Worm (Caenorhabditis elegans) whole organism, L4 larva: ENCODE data around the gene M106.3.
A peak's percentile ranks its signal among the peaks of the same experiment; 100 is the strongest.

Source experiments
- aha-1 ChIP-seq: fragments of 150-350 bp; peaks from one replicate; lab custom pipeline; 2014; ENCODE audit warnings: missing biosample characterization, missing genetic modification characterization
- ceh-82 ChIP-seq: sonication (generic microtip); optimal IDR thresholded peaks from 2 replicates; lab custom pipeline; 2017; ENCODE audit warnings: missing biosample characterization, missing genetic modification characterization
- dpl-1 ChIP-seq: fragments of 150-350 bp; optimal IDR thresholded peaks from 2 replicates; lab custom pipeline; 2014; ENCODE audit warnings: missing biosample characterization, missing genetic modification reagents, missing genetic modification characterization
- fkh-10 ChIP-seq: fragments of 150-350 bp; optimal IDR thresholded peaks from 2 replicates; lab custom pipeline; 2014; ENCODE audit warnings: missing biosample characterization, missing genetic modification reagents, missing genetic modification characterization
- hlh-11 ChIP-seq: fragments of 200-800 bp; sonication (Bioruptor generic); optimal IDR thresholded peaks from 2 replicates; lab custom pipeline; 2018; ENCODE audit warnings: mild to moderate bottlenecking, missing genetic modification characterization, missing compliant biosample characterization
- lim-7 ChIP-seq: fragments of 200-800 bp; sonication (Bioruptor generic); IDR thresholded peaks from 2 replicates; pipeline ENCODE4 v1.3.6; 2022; ENCODE audit warnings: missing genetic modification characterization, missing compliant biosample characterization
- mdl-1 ChIP-seq, 2 experiments: fragments of 150-350 bp in 1 of 2; sonication (generic microtip) in 1 of 2; optimal IDR thresholded peaks; 2 replicates each; lab custom pipeline; 2014 to 2017; ENCODE audit warnings: missing biosample characterization in 2 of 2, missing genetic modification characterization in 2 of 2

- TF ChIP-seq hlh-11 (tag; lab: Kevin White, UChicago) (peak; percentile 55), aha-1 (tag; lab: Kevin White, UChicago) (no peak), fkh-10 (GFP tag; lab: Kevin White, UChicago) (no peak), dpl-1 (GFP tag; lab: Kevin White, UChicago) (no peak), lim-7 (GFP tag; lab: Robert Waterston, UW) (no peak), ceh-82 (tag; lab: Kevin White, UChicago) (no peak), mdl-1 (tag; optimal IDR thresholded peaks at IDR 0.05; lab: Kevin White, UChicago) (peak in 1 of 2 experiments; percentile 39)
These were observed at the start of gene M106.3 for ce11 chrII:10860840-10861239.
